Fruit fly (Drosophila melanogaster) whole organism, pupa: ENCODE results near the gene CG33235.
A peak's percentile ranks its signal among the peaks of the same experiment; 100 is the strongest.

Experiments
- CG10348 ChIP-seq: fragments of 200-800 bp; sonication (Bioruptor generic); IDR thresholded peaks from 2 replicates; pipeline ENCODE4 v1.3.6; 2022; ENCODE audit warnings: missing biosample characterization, missing genetic modification characterization
- CG15710 ChIP-seq: fragments of 200-800 bp; sonication (Bioruptor generic); optimal IDR thresholded peaks from 2 replicates; lab custom pipeline; 2018; ENCODE audit warnings: missing biosample characterization, mild to moderate bottlenecking, missing genetic modification characterization, moderate library complexity
- CG32121 ChIP-seq: fragments of 200-800 bp; sonication (Bioruptor generic); IDR thresholded peaks from 2 replicates; pipeline ENCODE4 v1.3.6; 2022; ENCODE audit warnings: missing biosample characterization, missing genetic modification characterization
- CG34367 ChIP-seq: fragments of 200-800 bp; sonication (Bioruptor generic); optimal IDR thresholded peaks from 2 replicates; lab custom pipeline; 2018; ENCODE audit warnings: missing biosample characterization, mild to moderate bottlenecking, missing genetic modification characterization
- CG4496 ChIP-seq: fragments of 200-800 bp; sonication (Bioruptor generic); IDR thresholded peaks from 3 replicates; pipeline ENCODE4 v1.3.6; 2022; ENCODE audit warnings: missing biosample characterization, missing genetic modification characterization
- EcR ChIP-seq: fragments of 200-800 bp; sonication (Bioruptor generic); optimal IDR thresholded peaks from 3 replicates; lab custom pipeline; 2019; ENCODE audit warnings: missing biosample characterization, missing genetic modification characterization, mild to moderate bottlenecking, moderate library complexity, missing genetic modification reagents
- Ets98B ChIP-seq: fragments of 200-800 bp; sonication (Bioruptor generic); IDR thresholded peaks from 2 replicates; pipeline ENCODE4 v1.3.6; 2022; ENCODE audit warnings: missing biosample characterization, missing genetic modification characterization
- Snoo ChIP-seq: fragments of 200-800 bp; sonication (Bioruptor generic); optimal IDR thresholded peaks from 3 replicates; lab custom pipeline; 2017; ENCODE audit warnings: missing biosample characterization, mild to moderate bottlenecking, missing genetic modification characterization, inconsistent platforms
- rn ChIP-seq: fragments of 200-800 bp; sonication (Bioruptor generic); IDR thresholded peaks from 2 replicates; pipeline ENCODE4 v1.3.6; 2022; ENCODE audit warnings: missing biosample characterization, missing genetic modification characterization

dm6 chrX:11466757-11467156 is 24.6 kb downstream of the CG33235 start:
- TF ChIP-seq EcR (GFP tag; lab: Kevin White, UChicago) (no peak), CG15710 (tag; lab: Kevin White, UChicago) (no peak), CG32121 (GFP tag; lab: Robert Waterston, UW) (no peak), CG10348 (GFP tag; lab: Robert Waterston, UW) (no peak), CG4496 (GFP tag; lab: Robert Waterston, UW) (0 out of 3 replicates have a peak, but pooled peaks have one; percentile 34), CG34367 (tag; lab: Kevin White, UChicago) (no peak), Snoo (tag; lab: Kevin White, UChicago) (no peak), Ets98B (no peak), rn (no peak)
